Fruit fly (Drosophila melanogaster) S2 (cell line): Measurements from ENCODE around the gene Acyp.

Source experiments
- CG8478 ChIP-seq: fragments of >200 bp; optimal IDR thresholded peaks from 2 replicates; lab custom pipeline; 2018
- CTCF ChIP-seq, 2 experiments: fragments of >200 bp; optimal IDR thresholded peaks; 2 replicates each; lab custom pipeline; 2018

Gene Acyp

DNA sequence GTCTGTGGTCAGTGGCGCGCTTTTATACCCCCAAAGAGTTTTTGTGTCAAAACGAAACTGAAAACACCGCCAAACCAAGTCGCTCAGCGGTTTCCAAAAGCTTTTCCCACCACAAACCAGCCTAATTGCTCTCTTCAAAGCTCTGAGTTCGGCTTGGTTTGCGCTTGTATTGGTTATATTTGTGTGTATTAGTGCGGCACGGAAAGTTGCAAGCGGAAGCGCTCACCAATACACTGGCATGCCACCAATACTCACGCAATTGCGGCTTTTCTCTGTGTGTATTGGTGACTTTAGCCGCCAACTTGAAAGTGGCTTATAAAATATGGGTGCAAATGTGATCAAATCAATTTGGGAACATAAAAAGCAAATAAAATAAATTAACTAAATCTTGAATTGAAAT, 35.6 kb downstream of the Acyp start, which contains the start of gene Vajk3:
Vajk3 (minus strand) TSS at position 1 of the 400 bp plus-strand sequence.
- TF ChIP-seq CTCF (optimal IDR thresholded peaks at IDR 0.05; lab: Kevin White, UChicago) (no peak), CG8478 (lab: Kevin White, UChicago) (no peak)

DNA sequence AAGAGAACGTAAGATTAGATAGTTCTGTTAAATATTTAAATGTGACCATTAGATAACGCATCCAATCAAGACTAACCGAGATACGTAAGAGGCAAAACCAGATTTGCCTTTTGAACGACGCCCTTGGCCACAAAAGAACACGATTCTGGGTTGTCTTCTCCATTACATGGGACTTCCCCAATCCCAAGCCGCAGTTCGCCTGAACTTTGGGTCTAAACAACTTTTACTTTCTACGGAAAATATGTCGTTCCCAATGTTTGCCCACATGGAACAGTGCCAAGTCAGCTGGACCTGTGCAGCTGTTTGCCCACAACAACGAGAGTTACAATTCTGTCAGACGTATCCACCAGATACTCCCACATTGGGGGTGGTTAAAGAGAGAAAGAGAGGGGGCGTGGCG, 37.9 kb downstream of the Acyp start:
- TF ChIP-seq CTCF (optimal IDR thresholded peaks at IDR 0.05; lab: Kevin White, UChicago) (no peak), CG8478 (lab: Kevin White, UChicago) (no peak)

DNA sequence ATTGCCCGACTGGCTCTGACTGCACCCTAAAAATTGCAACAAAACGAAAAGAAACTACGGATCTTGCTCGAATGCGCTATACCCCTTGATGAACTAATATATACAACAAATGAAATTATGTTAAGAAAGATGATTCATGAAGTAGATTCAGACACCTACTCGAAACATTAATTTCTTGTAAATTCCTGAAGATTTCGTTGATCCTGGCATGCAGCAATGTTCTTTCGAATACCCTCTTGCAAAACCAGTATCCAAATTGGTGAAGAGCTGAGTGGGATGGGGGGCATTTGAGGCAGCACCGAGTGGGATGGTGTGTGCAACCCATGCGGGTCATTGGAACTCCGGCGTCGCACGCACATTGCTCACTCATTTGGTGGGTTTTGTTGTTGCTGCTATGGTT, 43.9 kb downstream of the Acyp start:
- TF ChIP-seq CG8478 (lab: Kevin White, UChicago) (no peak), CTCF (optimal IDR thresholded peaks at IDR 0.05; lab: Kevin White, UChicago) (no peak)

DNA sequence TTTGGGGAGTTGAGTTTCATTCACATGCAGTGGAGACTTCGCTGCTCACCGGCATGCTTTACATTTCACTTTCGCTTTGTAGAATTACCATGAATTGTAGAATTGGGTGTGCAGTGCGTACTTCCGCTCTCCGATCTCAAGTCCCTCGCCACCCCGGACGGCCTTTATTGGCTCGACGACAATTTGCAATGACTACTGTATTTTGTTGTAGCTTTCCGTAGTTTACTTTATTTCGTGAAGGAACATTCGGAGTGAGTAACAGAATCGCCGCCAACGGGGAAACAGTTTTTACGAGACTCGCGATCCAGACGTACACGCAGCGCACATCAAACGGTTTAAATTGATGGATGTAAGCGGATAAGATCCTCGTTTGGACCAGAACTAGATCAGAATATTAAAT, 45.4 kb downstream of the Acyp start, which contains the start of gene NimA:
NimA (plus strand) TSS at position 301 of the 400 bp plus-strand sequence.
- no peak for TF ChIP-seq CTCF (optimal IDR thresholded peaks at IDR 0.05; lab: Kevin White, UChicago)

DNA sequence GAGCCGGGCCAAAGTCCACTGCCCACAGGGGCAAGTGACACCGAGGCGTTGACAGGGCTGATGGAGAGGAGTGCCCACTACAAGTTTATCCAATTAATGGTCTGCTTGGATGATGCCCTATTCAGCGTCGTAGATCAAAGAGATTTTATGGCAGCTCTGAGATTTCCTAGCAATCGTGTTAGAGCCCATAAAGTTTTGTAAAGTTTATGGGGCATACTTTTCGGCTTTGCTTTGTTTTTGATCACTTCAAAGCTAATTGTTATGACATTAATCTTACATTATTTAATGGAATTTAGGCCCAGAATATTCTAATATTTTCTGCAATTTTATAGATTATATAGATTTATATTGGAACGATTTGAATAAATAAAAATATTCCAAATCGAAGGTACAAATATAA, 48.5 kb downstream of the Acyp start:
- TF ChIP-seq CG8478 (lab: Kevin White, UChicago) (no peak), CTCF (optimal IDR thresholded peaks at IDR 0.05; lab: Kevin White, UChicago) (no peak)
